Fruit fly (Drosophila melanogaster) S2 (cell line): ENCODE data around the gene Wdfy2.

Experiments
- CG8478 ChIP-seq: fragments of >200 bp; optimal IDR thresholded peaks from 2 replicates; lab custom pipeline; 2018
- CTCF ChIP-seq, 2 experiments: fragments of >200 bp; optimal IDR thresholded peaks; 2 replicates each; lab custom pipeline; 2018

- no peak for TF ChIP-seq CTCF (optimal IDR thresholded peaks at IDR 0.05; lab: Kevin White, UChicago)
- no peak for TF ChIP-seq CG8478 (lab: Kevin White, UChicago)
These were observed 12.6 kb downstream of the Wdfy2 start, which contains the start of the genes TBC1D16 and holn1 for dm6 chr2L:10435606-10436160.
